Fruit fly (Drosophila melanogaster) whole organism: ENCODE data around the gene Nrg.

Source experiments
- CG8478 ChIP-seq: fragments of >200 bp; optimal IDR thresholded peaks from 2 replicates; lab custom pipeline; 2018; ENCODE audit warnings: inconsistent platforms
- EcR ChIP-seq, 2 experiments: fragments of >200 bp; optimal IDR thresholded peaks; 2 replicates each; lab custom pipeline; 2017; ENCODE audit warnings: missing biosample characterization in 2 of 2, missing genetic modification characterization in 2 of 2, missing genetic modification reagents in 2 of 2
- psq ChIP-seq: fragments of >200 bp; optimal IDR thresholded peaks from 2 replicates; lab custom pipeline; 2017

DNA sequence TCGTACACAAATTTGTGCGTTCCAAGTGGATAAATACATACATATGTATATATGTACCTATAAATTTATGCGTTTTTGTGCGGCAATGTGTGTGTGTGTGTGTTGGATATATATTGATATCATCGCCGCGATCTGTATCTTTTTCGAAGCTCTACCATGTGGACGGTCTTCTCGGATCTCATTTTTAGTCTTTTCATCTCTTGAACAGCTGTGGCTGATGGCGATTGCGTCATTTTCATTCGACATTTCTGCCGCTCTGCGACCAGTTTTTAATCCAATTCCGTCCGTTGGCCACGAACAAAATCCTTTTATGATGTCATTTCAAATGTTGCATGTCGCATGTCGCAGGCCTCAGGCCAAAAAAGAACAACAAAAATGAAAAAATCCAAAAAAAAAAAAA is 3.3 kb downstream of the Nrg start:
- TF ChIP-seq EcR (GFP tag; optimal IDR thresholded peaks at IDR 0.05; lab: Kevin White, UChicago) = no peak
- TF ChIP-seq CG8478 (lab: Kevin White, UChicago) = no peak
- no peak for TF ChIP-seq psq (lab: Kevin White, UChicago)
